Worm (Caenorhabditis elegans): ENCODE measurements around the gene cpt-2.

ce11 chrIV:11183013-11183412 lies 3.6 kb downstream of the cpt-2 start, which contains the start of gene prx-14:
- TF ChIP-seq med-1 (GFP tag; optimal IDR thresholded peaks at IDR 0.05; ENCODE audit: insufficient read depth) (no peak), T22C8.4 (GFP tag; IDR thresholded peaks at IDR 0.05) (no peak)
